Fruit fly (Drosophila melanogaster) whole organism, embryonic: ENCODE measurements around the gene Pvf3.

ENCODE experiments used
- Ada2b ChIP-seq: fragments of 200-800 bp; sonication (Bioruptor generic); IDR thresholded peaks from 2 replicates; pipeline ENCODE4 v1.3.6; 2022; ENCODE audit warnings: missing biosample characterization, missing genetic modification characterization
- Aef1 ChIP-seq: fragments of 200-800 bp; sonication (Bioruptor generic); IDR thresholded peaks from 3 replicates; pipeline ENCODE4 v1.3.6; 2022; ENCODE audit warnings: missing biosample characterization, missing genetic modification characterization
- Antp ChIP-seq: fragments of 200-800 bp; sonication (Bioruptor generic); optimal IDR thresholded peaks from 3 replicates; lab custom pipeline; 2016; ENCODE audit warnings: missing biosample characterization, missing genetic modification characterization
- CG12659 ChIP-seq: fragments of 200-800 bp; sonication (Bioruptor generic); optimal IDR thresholded peaks from 3 replicates; lab custom pipeline; 2017; ENCODE audit warnings: mild to moderate bottlenecking, missing biosample characterization, missing genetic modification reagents, missing genetic modification characterization
- CG13123 ChIP-seq: fragments of 200-800 bp; sonication (Bioruptor generic); optimal IDR thresholded peaks from 2 replicates; lab custom pipeline; 2016; ENCODE audit warnings: missing biosample characterization, missing genetic modification characterization
- CG13296 ChIP-seq: fragments of 200-800 bp; sonication (Bioruptor generic); optimal IDR thresholded peaks from 3 replicates; lab custom pipeline; 2018; ENCODE audit warnings: missing biosample characterization, mild to moderate bottlenecking, missing genetic modification characterization
- CG13894 ChIP-seq: fragments of 200-800 bp; sonication (Bioruptor generic); optimal IDR thresholded peaks from 3 replicates; lab custom pipeline; 2018; ENCODE audit warnings: missing biosample characterization, mild to moderate bottlenecking, missing genetic modification characterization, moderate library complexity
- CG14710 ChIP-seq: fragments of 200-800 bp; sonication (Bioruptor generic); optimal IDR thresholded peaks from 3 replicates; lab custom pipeline; 2019; ENCODE audit warnings: missing biosample characterization, mild to moderate bottlenecking, missing genetic modification characterization, moderate library complexity
- CG1647 ChIP-seq: fragments of 200-800 bp; sonication (Bioruptor generic); optimal IDR thresholded peaks from 3 replicates; lab custom pipeline; 2016; ENCODE audit warnings: missing biosample characterization, missing genetic modification characterization
- CG16863 ChIP-seq: fragments of 200-800 bp; sonication (Bioruptor generic); optimal IDR thresholded peaks from 3 replicates; lab custom pipeline; 2016; ENCODE audit warnings: missing biosample characterization, missing genetic modification characterization
- CG31441 ChIP-seq: fragments of 200-800 bp; sonication (Bioruptor generic); IDR thresholded peaks from 2 replicates; pipeline ENCODE4 v1.3.6; 2022; ENCODE audit warnings: missing biosample characterization, missing genetic modification characterization
- CG4707 ChIP-seq: fragments of 200-800 bp; sonication (Bioruptor generic); optimal IDR thresholded peaks from 2 replicates; lab custom pipeline; 2018; ENCODE audit warnings: missing biosample characterization, mild to moderate bottlenecking, missing genetic modification characterization, moderate library complexity
- CG7963 ChIP-seq: fragments of 200-800 bp; sonication (Bioruptor generic); IDR thresholded peaks from 3 replicates; pipeline ENCODE4 v1.3.6; 2022; ENCODE audit warnings: missing biosample characterization, missing genetic modification characterization; ENCODE audit not compliant: partially characterized antibody
- CG8388 ChIP-seq: fragments of 200-800 bp; sonication (Bioruptor generic); optimal IDR thresholded peaks from 2 replicates; lab custom pipeline; 2019; ENCODE audit warnings: missing biosample characterization, mild to moderate bottlenecking, missing genetic modification characterization, moderate library complexity
- CG9215 ChIP-seq: fragments of 200-800 bp; sonication (Bioruptor generic); IDR thresholded peaks from 2 replicates; pipeline ENCODE4 v1.3.6; 2022; ENCODE audit warnings: missing biosample characterization, missing genetic modification characterization
- Dp ChIP-seq: fragments of 200-800 bp; sonication (Bioruptor generic); optimal IDR thresholded peaks from 2 replicates; lab custom pipeline; 2018; ENCODE audit warnings: missing biosample characterization, mild to moderate bottlenecking, missing genetic modification characterization, moderate library complexity
- Ets65A ChIP-seq: fragments of 200-800 bp; sonication (Bioruptor generic); peaks from one replicate; lab custom pipeline; 2016; ENCODE audit warnings: missing biosample characterization, missing genetic modification characterization
- HLH3B ChIP-seq: fragments of 200-800 bp; sonication (Bioruptor generic); IDR thresholded peaks from 2 replicates; pipeline ENCODE4 v1.3.6; 2022; ENCODE audit warnings: missing biosample characterization, missing genetic modification characterization
- Hsf ChIP-seq: fragments of 200-800 bp; sonication (Bioruptor generic); optimal IDR thresholded peaks from 3 replicates; lab custom pipeline; 2016; ENCODE audit warnings: missing biosample characterization, missing genetic modification characterization
- MESR4 ChIP-seq: fragments of 200-800 bp; sonication (Bioruptor generic); optimal IDR thresholded peaks from 2 replicates; lab custom pipeline; 2018; ENCODE audit warnings: missing biosample characterization, mild to moderate bottlenecking, missing genetic modification characterization, moderate library complexity
- Med ChIP-seq: fragments of 200-800 bp; sonication (Bioruptor generic); peaks from one replicate; lab custom pipeline; 2016; ENCODE audit warnings: missing biosample characterization, missing genetic modification characterization, mild to moderate bottlenecking, inconsistent platforms, moderate library complexity
- NC2α ChIP-seq: fragments of 200-800 bp; sonication (Bioruptor generic); optimal IDR thresholded peaks from 2 replicates; lab custom pipeline; 2016; ENCODE audit warnings: missing biosample characterization, missing genetic modification characterization
- NC2β ChIP-seq: fragments of 200-800 bp; sonication (Bioruptor generic); optimal IDR thresholded peaks from 2 replicates; lab custom pipeline; 2016; ENCODE audit warnings: missing biosample characterization, missing genetic modification characterization
- Side ChIP-seq: fragments of 200-800 bp; sonication (Bioruptor generic); optimal IDR thresholded peaks from 2 replicates; lab custom pipeline; 2016; ENCODE audit warnings: missing biosample characterization, missing genetic modification characterization
- bbx ChIP-seq: fragments of 200-800 bp; sonication (Bioruptor generic); IDR thresholded peaks from 2 replicates; pipeline ENCODE4 v1.3.6; 2022; ENCODE audit warnings: missing biosample characterization, missing genetic modification characterization; ENCODE audit not compliant: partially characterized antibody
- chif ChIP-seq, 2 experiments: fragments of 200-800 bp; sonication (Bioruptor generic); optimal IDR thresholded peaks; 3 replicates each; lab custom pipeline; 2016; ENCODE audit warnings: missing biosample characterization in 2 of 2, missing genetic modification characterization in 2 of 2
- chm ChIP-seq: fragments of 200-800 bp; sonication (Bioruptor generic); IDR thresholded peaks from 2 replicates; pipeline ENCODE4 v1.3.6; 2022; ENCODE audit warnings: missing biosample characterization, missing genetic modification characterization
- disco-r ChIP-seq: fragments of 200-800 bp; sonication (Bioruptor generic); optimal IDR thresholded peaks from 2 replicates; lab custom pipeline; 2016; ENCODE audit warnings: missing biosample characterization, missing genetic modification characterization
- dmrt99B ChIP-seq: fragments of 200-800 bp; sonication (Bioruptor generic); optimal IDR thresholded peaks from 2 replicates; lab custom pipeline; 2018; ENCODE audit warnings: missing biosample characterization, mild to moderate bottlenecking, missing genetic modification characterization, moderate library complexity
- fd96Cb ChIP-seq: fragments of 200-800 bp; sonication (Bioruptor generic); optimal IDR thresholded peaks from 2 replicates; lab custom pipeline; 2018; ENCODE audit warnings: missing biosample characterization, mild to moderate bottlenecking, missing genetic modification characterization, moderate library complexity
- grau ChIP-seq: fragments of 200-800 bp; optimal IDR thresholded peaks from 3 replicates; lab custom pipeline; 2019; ENCODE audit warnings: missing biosample characterization, mild to moderate bottlenecking, missing genetic modification characterization, moderate library complexity
- grn ChIP-seq: fragments of 200-800 bp; sonication (Bioruptor generic); optimal IDR thresholded peaks from 3 replicates; lab custom pipeline; 2017; ENCODE audit warnings: missing biosample characterization, missing genetic modification characterization
- kay ChIP-seq: fragments of 200-800 bp; sonication (Bioruptor generic); optimal IDR thresholded peaks from 2 replicates; lab custom pipeline; 2016; ENCODE audit warnings: missing biosample characterization, missing genetic modification characterization
- lbe ChIP-seq: fragments of 200-800 bp; sonication (Bioruptor generic); optimal IDR thresholded peaks from 2 replicates; lab custom pipeline; 2016; ENCODE audit warnings: missing biosample characterization, mild to moderate bottlenecking, missing genetic modification characterization
- otp ChIP-seq: fragments of 200-800 bp; sonication (Bioruptor generic); IDR thresholded peaks from 3 replicates; pipeline ENCODE4, ENCODE4 v1.3.6; 2022; ENCODE audit warnings: missing biosample characterization, missing genetic modification characterization
- sisA ChIP-seq: fragments of 200-800 bp; sonication (Bioruptor generic); IDR thresholded peaks from 2 replicates; pipeline ENCODE4 v1.3.6; 2022; ENCODE audit warnings: missing biosample characterization, missing genetic modification characterization
- toy ChIP-seq: fragments of 200-800 bp; sonication (Bioruptor generic); IDR thresholded peaks from 2 replicates; pipeline ENCODE4 v1.3.6; 2022; ENCODE audit warnings: missing biosample characterization, missing genetic modification characterization
- unpg ChIP-seq: fragments of 200-800 bp; sonication (Bioruptor generic); optimal IDR thresholded peaks from 3 replicates; lab custom pipeline; 2018; ENCODE audit warnings: missing biosample characterization, mild to moderate bottlenecking, missing genetic modification characterization, moderate library complexity

The Pvf3 gene

DNA sequence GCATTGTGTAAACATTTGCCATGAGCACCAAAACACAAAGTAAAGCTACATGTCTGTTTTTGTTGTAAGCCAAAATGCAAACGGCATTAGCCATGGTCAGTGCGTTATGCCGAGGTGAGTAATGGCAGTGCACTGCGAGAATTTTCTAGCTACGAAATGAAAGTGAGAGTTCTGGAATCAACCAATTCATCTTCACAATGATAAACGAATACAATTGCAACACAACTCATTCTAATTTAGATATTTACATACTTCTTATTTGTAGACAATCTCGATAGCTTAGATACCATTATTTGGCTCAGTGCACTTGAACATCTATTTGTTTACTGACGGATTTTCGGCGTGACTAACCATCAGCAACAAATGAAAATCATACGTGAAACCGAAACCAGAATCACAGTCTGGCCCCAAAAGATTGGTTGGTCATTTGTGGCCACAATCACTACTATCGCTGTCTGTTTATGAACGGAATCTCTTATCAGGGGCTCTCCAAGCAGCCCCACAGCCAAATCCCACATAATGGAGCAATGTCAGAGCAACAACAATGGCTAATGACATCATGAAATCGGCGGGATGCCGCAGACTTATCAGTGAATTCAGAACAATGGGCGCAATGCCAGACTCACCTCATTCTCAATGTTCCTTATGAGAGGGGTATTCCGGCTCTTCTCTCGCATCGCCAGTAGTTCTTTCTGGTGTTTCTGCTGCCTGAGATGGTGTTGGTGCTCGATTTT, 2.5 kb downstream of the Pvf3 start (continued):
- TF ChIP-seq chif (GFP tag; optimal IDR thresholded peaks at IDR 0.05; lab: Kevin White, UChicago) (peak; percentile 46 to 49), kay (GFP tag; lab: Kevin White, UChicago) (peak; percentile 49), CG14710 (tag; lab: Kevin White, UChicago) (peak; percentile 6), grn (GFP tag; lab: Kevin White, UChicago) (no peak), CG13296 (GFP tag; lab: Kevin White, UChicago) (no peak), HLH3B (GFP tag; lab: Robert Waterston, UW) (peak; percentile 46; the same call in 1 of the 2 replicates), Antp (GFP tag; lab: Kevin White, UChicago) (peak; percentile 6), otp (GFP tag; lab: Robert Waterston, UW) (0 out of 3 replicates have a peak, but pooled peaks have one; percentile 21), CG12659 (GFP tag; lab: Kevin White, UChicago) (peak; percentile 11), Dp (GFP tag; lab: Kevin White, UChicago) (no peak), NC2α (GFP tag; lab: Kevin White, UChicago) (no peak), CG31441 (GFP tag; lab: Robert Waterston, UW) (peak; percentile 34; the same call in 1 of the 2 replicates), unpg (GFP tag; lab: Kevin White, UChicago) (peak; percentile 51), CG16863 (GFP tag; lab: Kevin White, UChicago) (peak; percentile 29), CG9215 (0 out of 2 replicates have a peak, but pooled peaks have one; percentile 14), dmrt99B (peak; percentile 59), fd96Cb (tag; lab: Kevin White, UChicago) (peak; percentile 26), CG13894 (tag; lab: Kevin White, UChicago) (peak; percentile 7), CG13123 (GFP tag; lab: Kevin White, UChicago) (no peak), Side (GFP tag; lab: Kevin White, UChicago) (peak; percentile 14), bbx (GFP tag; lab: Robert Waterston, UW) (no peak), Aef1 (GFP tag; lab: Robert Waterston, UW) (peak; percentile 24; the same call in 1 of the 3 replicates), NC2β (GFP tag; lab: Kevin White, UChicago) (no peak), CG8388 (GFP tag; lab: Kevin White, UChicago) (peak; percentile 6), CG7963 (GFP tag; lab: Robert Waterston, UW) (no peak), lbe (GFP tag; lab: Kevin White, UChicago) (no peak), Hsf (GFP tag; lab: Kevin White, UChicago) (peak; percentile 27), CG1647 (GFP tag; lab: Kevin White, UChicago) (peak; percentile 13), MESR4 (GFP tag; lab: Kevin White, UChicago) (no peak), toy (no peak), Ada2b (peak; percentile 54; the same call in 1 of the 2 replicates), sisA (GFP tag; lab: Robert Waterston, UW) (no peak), CG4707 (GFP tag; lab: Kevin White, UChicago) (no peak), chm (GFP tag; lab: Robert Waterston, UW) (no peak)

DNA sequence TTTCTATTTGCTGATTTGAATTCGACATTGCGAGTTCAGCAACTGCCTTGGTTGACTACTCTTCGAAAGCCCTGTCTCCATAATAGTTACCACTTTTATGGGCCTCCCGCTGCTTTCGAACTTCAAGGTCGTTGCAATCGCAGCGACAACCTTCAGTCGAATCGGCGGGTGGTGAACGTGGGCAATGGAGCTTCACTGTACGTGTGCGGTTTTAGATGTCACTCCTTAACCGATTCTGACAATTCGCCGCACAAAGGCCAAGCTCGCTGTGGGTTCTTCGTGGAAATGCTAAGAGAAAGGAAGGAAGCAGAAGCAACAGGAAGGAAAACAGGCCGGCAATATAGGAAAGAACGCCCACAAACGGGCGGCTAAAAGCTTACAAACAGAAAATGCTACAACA, 5.2 kb downstream of the Pvf3 start:
- TF ChIP-seq Med, result peak; percentile 61
- TF ChIP-seq grau, result peak; percentile 16
- no peak for TF ChIP-seq disco-r (GFP tag; lab: Kevin White, UChicago)
- TF ChIP-seq Ets65A (GFP tag; lab: Kevin White, UChicago), result peak; percentile 79
- TF ChIP-seq, all 482 proteins: peak for 3
